Worm (Caenorhabditis elegans) whole organism, midembryonic: ENCODE data around the gene F17A2.13.

ENCODE experiments used
- T22C8.4 ChIP-seq: fragments of 200-800 bp; sonication (Bioruptor generic); IDR thresholded peaks from 2 replicates; pipeline ENCODE4 v1.3.6; 2022; ENCODE audit warnings: missing genetic modification characterization, missing compliant biosample characterization
- cog-1 ChIP-seq: sonication (generic microtip); optimal IDR thresholded peaks from 2 replicates; lab custom pipeline; 2016; ENCODE audit warnings: missing genetic modification characterization, missing compliant biosample characterization
- flt-1 ChIP-seq: fragments of 200-800 bp; sonication (Bioruptor generic); IDR thresholded peaks from 2 replicates; pipeline ENCODE4 v1.3.6; 2022; ENCODE audit warnings: missing genetic modification characterization, missing compliant biosample characterization
- med-1 ChIP-seq: sonication (generic microtip); optimal IDR thresholded peaks from 2 replicates; lab custom pipeline; 2017; ENCODE audit warnings: missing genetic modification characterization, mild to moderate bottlenecking, missing compliant biosample characterization, antibody characterized with exemption, missing genetic modification reagents; ENCODE audit not compliant: insufficient read depth
- ref-1 ChIP-seq: fragments of 200-800 bp; sonication (Bioruptor generic); conservative IDR thresholded peaks from 2 replicates; pipeline ENCODE4 v1.3.6; 2022; ENCODE audit warnings: missing genetic modification reagents, missing genetic modification characterization, missing compliant biosample characterization
- tab-1 ChIP-seq: fragments of 200-800 bp; sonication (Bioruptor generic); IDR thresholded peaks from 2 replicates; pipeline ENCODE4 v1.3.6; 2022; ENCODE audit warnings: missing genetic modification characterization, missing compliant biosample characterization
- ztf-23 ChIP-seq: fragments of 200-800 bp; sonication (Bioruptor generic); IDR thresholded peaks from 2 replicates; pipeline ENCODE4 v1.3.6; 2022; ENCODE audit warnings: missing genetic modification reagents, missing genetic modification characterization, missing compliant biosample characterization

DNA sequence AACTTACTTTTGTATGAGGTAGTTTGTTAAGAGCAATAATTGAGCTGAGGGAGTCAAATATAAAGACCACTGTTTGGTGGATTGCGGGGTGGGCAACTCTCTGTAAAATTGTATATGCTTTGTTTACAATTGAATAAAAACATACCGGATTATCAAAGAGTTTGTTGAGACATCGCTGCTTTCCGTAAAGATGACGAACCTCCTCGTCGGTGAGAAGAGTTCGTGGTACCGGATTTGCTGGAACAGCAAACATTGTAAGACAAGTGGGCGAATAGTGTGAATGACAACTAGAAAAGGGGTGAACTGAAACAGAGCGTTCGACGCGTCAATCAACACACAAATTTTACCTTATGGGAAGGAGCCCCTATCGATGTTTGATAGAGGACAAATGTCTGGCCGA is 25.1 kb upstream of the F17A2.13 start, which contains the start of gene W06D11.2:
- TF ChIP-seq T22C8.4 (GFP tag; lab: Robert Waterston, UW) (no peak), cog-1 (no peak), flt-1 (GFP tag; lab: Robert Waterston, UW) (no peak), ref-1 (GFP tag; lab: Robert Waterston, UW) (no peak), med-1 (no peak), ztf-23 (GFP tag; lab: Robert Waterston, UW) (no peak), tab-1 (GFP tag; lab: Robert Waterston, UW) (no peak)
